Fruit fly (Drosophila melanogaster) Kc167 (cell line): ENCODE results near the gene Dph1.

Experiments used
- Myc ChIP-seq: fragments of >200 bp; optimal IDR thresholded peaks from 2 replicates; lab custom pipeline; 2017; ENCODE audit warnings: missing external identifiers
- psq ChIP-seq: fragments of >200 bp; optimal IDR thresholded peaks from 2 replicates; lab custom pipeline; 2017; ENCODE audit warnings: missing external identifiers

DNA sequence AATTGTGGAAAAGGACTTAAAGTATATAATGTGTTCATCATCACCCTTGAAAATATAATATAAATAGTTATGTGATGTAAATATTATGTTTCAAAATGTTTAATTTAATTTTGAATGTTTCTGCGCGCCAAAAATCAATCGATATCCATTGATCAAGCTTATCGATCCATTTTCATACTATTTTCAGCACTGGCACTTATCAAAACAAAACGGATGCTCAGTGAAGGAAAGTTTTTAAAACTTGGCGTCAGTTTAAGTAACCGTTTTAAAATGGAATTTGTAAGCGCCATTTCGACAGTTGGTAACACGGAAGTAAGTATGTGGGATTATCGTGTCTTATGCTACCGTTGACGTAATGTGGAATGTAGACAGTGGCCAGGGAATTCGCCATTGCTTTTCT is 31.4 kb upstream of the Dph1 start, which contains the start of gene sunn:
- TF ChIP-seq psq (lab: Kevin White, UChicago): no peak
- TF ChIP-seq Myc: no peak
